Fruit fly (Drosophila melanogaster): ENCODE results near the gene unc-13-4A.

unc-13-4A gene

DNA sequence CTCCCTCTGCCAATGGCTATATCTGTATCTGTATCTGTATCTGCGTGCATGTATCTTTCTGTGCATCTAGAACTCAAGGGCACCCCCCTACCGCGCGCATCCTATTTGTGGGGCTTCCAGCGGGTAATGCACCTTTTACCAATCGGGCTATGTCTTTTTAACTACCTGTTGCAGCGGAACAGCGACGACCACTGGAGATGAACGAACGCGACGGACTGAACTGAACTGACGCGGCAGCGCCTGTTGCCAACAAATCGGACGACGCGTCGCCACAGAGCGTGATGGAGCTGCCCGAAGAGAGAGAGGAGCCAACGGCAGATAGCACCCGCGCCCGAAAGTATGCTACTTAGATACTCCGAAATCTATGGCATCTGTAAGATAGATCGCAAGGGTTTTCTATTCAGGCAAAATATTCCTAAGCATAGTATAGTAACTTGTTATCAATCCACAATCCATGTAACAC is 32.3 kb upstream of the unc-13-4A start, which contains the start of gene Cln7 (continued):
- TF ChIP-seq CG2199 (GFP tag; IDR thresholded peaks at IDR 0.05) (peak; percentile 84; the same call in 2 of the 3 replicates), knrl (GFP tag; IDR thresholded peaks at IDR 0.05; ENCODE audit: partially characterized antibody) (0 out of 3 replicates have a peak, but pooled peaks have one; percentile 27), CG34224 (GFP tag; IDR thresholded peaks at IDR 0.05; ENCODE audit: partially characterized antibody) (no peak), ac (GFP tag; optimal IDR thresholded peaks at IDR 0.05) (peak; percentile 8), Hand (GFP tag; optimal IDR thresholded peaks at IDR 0.05) (peak; percentile 62), CG11696 (GFP tag; IDR thresholded peaks at IDR 0.05) (no peak), CG1024 (GFP tag; IDR thresholded peaks at IDR 0.05) (no peak), run (tag; optimal IDR thresholded peaks at IDR 0.05) (no peak), otp (GFP tag; IDR thresholded peaks at IDR 0.05) (peak; percentile 59; the same call in 1 of the 3 replicates), Sry-δ (GFP tag; optimal IDR thresholded peaks at IDR 0.05) (no peak), CG17612 (GFP tag; IDR thresholded peaks at IDR 0.05) (no peak), sug (tag; optimal IDR thresholded peaks at IDR 0.05) (peak; percentile 52), CG1602 (GFP tag; optimal IDR thresholded peaks at IDR 0.05) (no peak), Rx (GFP tag; IDR thresholded peaks at IDR 0.05) (no peak), CG15601 (tag; optimal IDR thresholded peaks at IDR 0.05) (peak; percentile 22), CG14014 (GFP tag; IDR thresholded peaks at IDR 0.05) (peak; percentile 44; the same call in 1 of the 2 replicates), CG16813 (GFP tag; IDR thresholded peaks at IDR 0.05; ENCODE audit: partially characterized antibody) (no peak), CG6654 (GFP tag; optimal IDR thresholded peaks at IDR 0.05) (no peak), Trl (optimal IDR thresholded peaks at IDR 0.05) (peak; percentile 62 to 70), Trl (GFP tag; optimal IDR thresholded peaks at IDR 0.05) (peak; percentile 19), ftz-f1 (GFP tag; optimal IDR thresholded peaks at IDR 0.05) (peak; percentile 61), PHDP (tag; optimal IDR thresholded peaks at IDR 0.05) (peak; percentile 50), bcd (GFP tag; optimal IDR thresholded peaks at IDR 0.05) (no peak), Bteb2 (GFP tag; optimal IDR thresholded peaks at IDR 0.05) (no peak), peb (GFP tag; IDR thresholded peaks at IDR 0.05) (no peak), cg (GFP tag; optimal IDR thresholded peaks at IDR 0.05) (peak; percentile 61), CG1832 (GFP tag; optimal IDR thresholded peaks at IDR 0.05) (peak; percentile 22), CG9932 (GFP tag; IDR thresholded peaks at IDR 0.05) (no peak), crol (GFP tag; IDR thresholded peaks at IDR 0.05) (peak; percentile 86), Nf-YB (GFP tag; optimal IDR thresholded peaks at IDR 0.05) (peak; percentile 70), stc (GFP tag; IDR thresholded peaks at IDR 0.05) (peak; percentile 57; the same call in 1 of the 2 replicates), Sin3A (optimal IDR thresholded peaks at IDR 0.05) (no peak), amos (GFP tag; IDR thresholded peaks at IDR 0.05; ENCODE audit: partially characterized antibody) (peak; percentile 44; the same call in 1 of the 2 replicates), CG6254 (GFP tag; optimal IDR thresholded peaks at IDR 0.05) (no peak), mam (GFP tag; optimal IDR thresholded peaks at IDR 0.05) (no peak), CG11504 (tag; optimal IDR thresholded peaks at IDR 0.05) (no peak), ab (GFP tag; optimal IDR thresholded peaks at IDR 0.05) (no peak), lab (GFP tag; optimal IDR thresholded peaks at IDR 0.05) (peak; percentile 59), CG3726 (GFP tag; IDR thresholded peaks at IDR 0.05) (no peak), NC2α (GFP tag; optimal IDR thresholded peaks at IDR 0.05) (no peak), da (GFP tag; optimal IDR thresholded peaks at IDR 0.05) (peak; percentile 30), Optix (GFP tag; IDR thresholded peaks at IDR 0.05) (peak; percentile 38; the same call in 1 of the 3 replicates), gcm (GFP tag; optimal IDR thresholded peaks at IDR 0.05) (peak; percentile 43), NK7.1 (GFP tag; optimal IDR thresholded peaks at IDR 0.05) (no peak), dm (GFP tag; optimal IDR thresholded peaks at IDR 0.05) (no peak), danr (GFP tag; IDR thresholded peaks at IDR 0.05) (no peak), gcm2 (GFP tag; optimal IDR thresholded peaks at IDR 0.05) (no peak), caup (GFP tag; optimal IDR thresholded peaks at IDR 0.05; ENCODE audit: severe bottlenecking) (peak; percentile 48), CG2116 (GFP tag; optimal IDR thresholded peaks at IDR 0.05) (peak; percentile 5), kni (GFP tag; optimal IDR thresholded peaks at IDR 0.05) (peak; percentile 89), CG30020 (tag; optimal IDR thresholded peaks at IDR 0.05) (no peak)
